Worm (Caenorhabditis elegans) whole organism, L4/young adult: ENCODE results near the gene mel-32.

Experiments
- W03F9.2 ChIP-seq: fragments of 150-350 bp; optimal IDR thresholded peaks from 2 replicates; lab custom pipeline; 2014; ENCODE audit warnings: missing biosample characterization, missing genetic modification characterization
- dao-5 ChIP-seq: sonication (generic microtip); optimal IDR thresholded peaks from 2 replicates; lab custom pipeline; 2016; ENCODE audit warnings: missing genotype, missing genetic modification characterization, moderate library complexity, missing compliant biosample characterization
- him-1 ChIP-seq: sonication (generic microtip); optimal IDR thresholded peaks from 2 replicates; lab custom pipeline; 2016; ENCODE audit warnings: missing genotype, missing genetic modification reagents, missing genetic modification characterization, missing compliant biosample characterization

mel-32 gene

ce11 chrIII:6442305-6443125 is at the start of gene mel-32:
TSS of gene mel-32 (minus strand) at chrIII:6443000.
- TF ChIP-seq him-1 (tag; lab: Kevin White, UChicago) (no peak), dao-5 (no peak), W03F9.2 (tag; lab: Kevin White, UChicago) (no peak)

- TF ChIP-seq dao-5 (no peak), him-1 (tag; lab: Kevin White, UChicago) (no peak), W03F9.2 (tag; lab: Kevin White, UChicago) (no peak)
Observed at ce11 chrIII:6490989-6491388, 48.2 kb upstream of the mel-32 start.

ce11 chrIII:6489493-6489892 is 46.7 kb upstream of the mel-32 start, which contains the start of gene rpt-3:
TSS of gene rpt-3 (plus strand) at chrIII:6489793.
- no peak for TF ChIP-seq him-1 (tag; lab: Kevin White, UChicago)
- no peak for TF ChIP-seq dao-5
- TF ChIP-seq W03F9.2 (tag; lab: Kevin White, UChicago): no peak

- TF ChIP-seq him-1 (tag; lab: Kevin White, UChicago) (no peak), W03F9.2 (tag; lab: Kevin White, UChicago) (peak; percentile 64)
Observed at ce11 chrIII:6488916-6489315, 46.1 kb upstream of the mel-32 start.

ce11 chrIII:6482918-6483317 is 40.1 kb upstream of the mel-32 start, which contains the start of gene chtb-2:
TSS of gene chtb-2 (plus strand) at chrIII:6483218.
- no peak for TF ChIP-seq him-1 (tag; lab: Kevin White, UChicago)
- no peak for TF ChIP-seq dao-5
- no peak for TF ChIP-seq W03F9.2 (tag; lab: Kevin White, UChicago)

- TF ChIP-seq W03F9.2 (tag; lab: Kevin White, UChicago) (no peak), him-1 (tag; lab: Kevin White, UChicago) (no peak), dao-5 (no peak)
Observed at ce11 chrIII:6479439-6479838, 36.6 kb upstream of the mel-32 start.

ce11 chrIII:6478256-6479004 is 35.6 kb upstream of the mel-32 start, which contains the start of gene zip-8:
TSS of gene zip-8 (plus strand) at chrIII:6478955.
- TF ChIP-seq W03F9.2 (tag; lab: Kevin White, UChicago) (no peak), dao-5 (no peak), him-1 (tag; lab: Kevin White, UChicago) (no peak)

- TF ChIP-seq him-1 (tag; lab: Kevin White, UChicago) (no peak), W03F9.2 (tag; lab: Kevin White, UChicago) (no peak), dao-5 (no peak)
Observed at ce11 chrIII:6476380-6476779, 33.6 kb upstream of the mel-32 start.

- TF ChIP-seq him-1 (tag; lab: Kevin White, UChicago) (no peak), W03F9.2 (tag; lab: Kevin White, UChicago) (no peak), dao-5 (no peak)
Observed at ce11 chrIII:6471451-6471850, 28.7 kb upstream of the mel-32 start, which contains the start of gene wht-6. TSS of gene wht-6 (plus strand) at chrIII:6471751.

- TF ChIP-seq him-1 (tag; lab: Kevin White, UChicago) (no peak), dao-5 (no peak), W03F9.2 (tag; lab: Kevin White, UChicago) (no peak)
Observed at ce11 chrIII:6467005-6467404, 24.2 kb upstream of the mel-32 start, which contains the start of gene T26A5.2. TSS of gene T26A5.2 (plus strand) at chrIII:6467305.

ce11 chrIII:6464913-6465312 is 22.1 kb upstream of the mel-32 start, which contains the start of gene nduf-2.2:
TSS of gene nduf-2.2 (plus strand) at chrIII:6465222.
- TF ChIP-seq W03F9.2 (tag; lab: Kevin White, UChicago): no peak
- no peak for TF ChIP-seq dao-5
- TF ChIP-seq him-1 (tag; lab: Kevin White, UChicago): no peak

ce11 chrIII:6464113-6464571 is 21.3 kb upstream of the mel-32 start:
- peak; percentile 47 for TF ChIP-seq W03F9.2 (tag; lab: Kevin White, UChicago)
- no peak for TF ChIP-seq dao-5
- peak; percentile 21 for TF ChIP-seq him-1 (tag; lab: Kevin White, UChicago)

ce11 chrIII:6463679-6464078 is 20.9 kb upstream of the mel-32 start, which contains the start of gene dlc-1:
TSS of gene dlc-1 (minus strand) at chrIII:6463779.
- TF ChIP-seq him-1 (tag; lab: Kevin White, UChicago) (no peak), dao-5 (no peak), W03F9.2 (tag; lab: Kevin White, UChicago) (no peak)
